Fruit fly (Drosophila melanogaster): ENCODE results near the gene mRpL35.

mRpL35 gene

dm6 chr3R:22023041-22023626 is at the start of gene mRpL35, which contains the start of gene Mitofilin:
mRpL35 (plus strand) TSS chr3R:22023527.
Mitofilin (minus strand) TSS chr3R:22023335.
- no peak for TF ChIP-seq CG17806 (tag; optimal IDR thresholded peaks at IDR 0.05)
- TF ChIP-seq CG9948 (tag; optimal IDR thresholded peaks at IDR 0.05) = no peak
- no peak for TF ChIP-seq rn (GFP tag; IDR thresholded peaks at IDR 0.05)
- TF ChIP-seq CG34367 (tag; optimal IDR thresholded peaks at IDR 0.05) = peak; percentile 8
- no peak for TF ChIP-seq CG13204 (GFP tag; optimal IDR thresholded peaks at IDR 0.05)
- no peak for TF ChIP-seq CG14655 (GFP tag; optimal IDR thresholded peaks at IDR 0.05)
- TF ChIP-seq CG8301 (tag; optimal IDR thresholded peaks at IDR 0.05) = no peak
- peak; percentile 20 for TF ChIP-seq CG15710 (tag; optimal IDR thresholded peaks at IDR 0.05)
- peak; percentile 32 for TF ChIP-seq CG8159 (tag; optimal IDR thresholded peaks at IDR 0.05)
- TF ChIP-seq D1 (tag; optimal IDR thresholded peaks at IDR 0.05) = no peak
- no peak for TF ChIP-seq EcR (GFP tag; optimal IDR thresholded peaks at IDR 0.05)
- no peak for TF ChIP-seq Pif1B (GFP tag; optimal IDR thresholded peaks at IDR 0.05)
- peak; percentile 26; the same call in 1 of the 3 replicates for TF ChIP-seq CG4496 (GFP tag; IDR thresholded peaks at IDR 0.05)
- no peak for TF ChIP-seq CG10348 (GFP tag; IDR thresholded peaks at IDR 0.05)
- TF ChIP-seq CG12605 (GFP tag; IDR thresholded peaks at IDR 0.05) = no peak
- TF ChIP-seq Snoo (tag; optimal IDR thresholded peaks at IDR 0.05) = no peak
- TF ChIP-seq CG32121 (GFP tag; IDR thresholded peaks at IDR 0.05) = no peak

dm6 chr3R:21976355-21976858 is 46.9 kb upstream of the mRpL35 start:
- TF ChIP-seq Pif1B (GFP tag; optimal IDR thresholded peaks at IDR 0.05) (no peak), CG8159 (tag; optimal IDR thresholded peaks at IDR 0.05) (no peak), fd96Ca (GFP tag; IDR thresholded peaks at IDR 0.05) (no peak), D1 (tag; optimal IDR thresholded peaks at IDR 0.05) (no peak), Ets98B (GFP tag; IDR thresholded peaks at IDR 0.05) (no peak), CG13204 (GFP tag; optimal IDR thresholded peaks at IDR 0.05) (peak; percentile 28), CG14655 (GFP tag; optimal IDR thresholded peaks at IDR 0.05) (no peak), CG34367 (tag; optimal IDR thresholded peaks at IDR 0.05) (no peak), EcR (GFP tag; optimal IDR thresholded peaks at IDR 0.05) (peak; percentile 96), CG12605 (GFP tag; IDR thresholded peaks at IDR 0.05) (no peak), gl (tag; optimal IDR thresholded peaks at IDR 0.05) (no peak)

dm6 chr3R:21976954-21977353 is 46.4 kb upstream of the mRpL35 start:
- no peak for TF ChIP-seq rn (GFP tag; IDR thresholded peaks at IDR 0.05)
- TF ChIP-seq CG14655 (GFP tag; optimal IDR thresholded peaks at IDR 0.05) = no peak
- TF ChIP-seq Pif1A (GFP tag; optimal IDR thresholded peaks at IDR 0.05) = no peak
- no peak for TF ChIP-seq CG8159 (tag; optimal IDR thresholded peaks at IDR 0.05)
- TF ChIP-seq D1 (tag; optimal IDR thresholded peaks at IDR 0.05) = no peak

- TF ChIP-seq Pif1B (GFP tag; optimal IDR thresholded peaks at IDR 0.05) = no peak
- no peak for TF ChIP-seq CG13204 (GFP tag; optimal IDR thresholded peaks at IDR 0.05)
- TF ChIP-seq CG10348 (GFP tag; IDR thresholded peaks at IDR 0.05) = no peak
- no peak for TF ChIP-seq rn (GFP tag; IDR thresholded peaks at IDR 0.05)
- no peak for TF ChIP-seq CG4496 (GFP tag; IDR thresholded peaks at IDR 0.05)
- TF ChIP-seq CG14655 (GFP tag; optimal IDR thresholded peaks at IDR 0.05) = no peak
- no peak for TF ChIP-seq EcR (GFP tag; optimal IDR thresholded peaks at IDR 0.05)
- no peak for TF ChIP-seq CG34367 (tag; optimal IDR thresholded peaks at IDR 0.05)
- TF ChIP-seq CG17806 (tag; optimal IDR thresholded peaks at IDR 0.05) = no peak
- TF ChIP-seq CG32121 (GFP tag; IDR thresholded peaks at IDR 0.05) = no peak
- TF ChIP-seq Snoo (tag; optimal IDR thresholded peaks at IDR 0.05) = no peak
- no peak for TF ChIP-seq CG8301 (tag; optimal IDR thresholded peaks at IDR 0.05)
- TF ChIP-seq fd96Ca (GFP tag; IDR thresholded peaks at IDR 0.05) = no peak
- TF ChIP-seq D1 (tag; optimal IDR thresholded peaks at IDR 0.05) = no peak
- TF ChIP-seq CG8159 (tag; optimal IDR thresholded peaks at IDR 0.05) = no peak
- TF ChIP-seq Ets98B (GFP tag; IDR thresholded peaks at IDR 0.05) = no peak
- no peak for TF ChIP-seq gl (tag; optimal IDR thresholded peaks at IDR 0.05)
- no peak for TF ChIP-seq CG9948 (tag; optimal IDR thresholded peaks at IDR 0.05)
- TF ChIP-seq CG12605 (GFP tag; IDR thresholded peaks at IDR 0.05) = no peak
- TF ChIP-seq CG15710 (tag; optimal IDR thresholded peaks at IDR 0.05) = no peak
Observed at dm6 chr3R:21977784-21978183, 45.5 kb upstream of the mRpL35 start.

dm6 chr3R:21979386-21979785 is 43.9 kb upstream of the mRpL35 start:
- TF ChIP-seq fd96Ca (GFP tag; IDR thresholded peaks at IDR 0.05) = no peak
- TF ChIP-seq Snoo (tag; optimal IDR thresholded peaks at IDR 0.05) = no peak
- no peak; the same call in 1 of the 2 replicates for TF ChIP-seq Ets98B (GFP tag; IDR thresholded peaks at IDR 0.05)
- TF ChIP-seq CG14655 (GFP tag; optimal IDR thresholded peaks at IDR 0.05) = peak; percentile 72
- TF ChIP-seq gl (tag; optimal IDR thresholded peaks at IDR 0.05) = no peak
- TF ChIP-seq CG10348 (GFP tag; IDR thresholded peaks at IDR 0.05) = no peak
- TF ChIP-seq CG13204 (GFP tag; optimal IDR thresholded peaks at IDR 0.05) = no peak
- TF ChIP-seq EcR (GFP tag; optimal IDR thresholded peaks at IDR 0.05) = no peak
- no peak for TF ChIP-seq CG12605 (GFP tag; IDR thresholded peaks at IDR 0.05)
- no peak for TF ChIP-seq CG17806 (tag; optimal IDR thresholded peaks at IDR 0.05)
- TF ChIP-seq D1 (tag; optimal IDR thresholded peaks at IDR 0.05) = no peak
- no peak for TF ChIP-seq rn (GFP tag; IDR thresholded peaks at IDR 0.05)
- TF ChIP-seq CG15710 (tag; optimal IDR thresholded peaks at IDR 0.05) = no peak
- no peak for TF ChIP-seq Pif1B (GFP tag; optimal IDR thresholded peaks at IDR 0.05)
- peak; percentile 21 for TF ChIP-seq CG9948 (tag; optimal IDR thresholded peaks at IDR 0.05)
- TF ChIP-seq Pif1A (GFP tag; optimal IDR thresholded peaks at IDR 0.05) = peak; percentile 4
- peak; percentile 71 for TF ChIP-seq CG8301 (tag; optimal IDR thresholded peaks at IDR 0.05)

- TF ChIP-seq rn (GFP tag; IDR thresholded peaks at IDR 0.05) (no peak), CG14655 (GFP tag; optimal IDR thresholded peaks at IDR 0.05) (peak; percentile 36), Ets98B (GFP tag; IDR thresholded peaks at IDR 0.05) (peak; percentile 58), CG4496 (GFP tag; IDR thresholded peaks at IDR 0.05) (no peak), CG10348 (GFP tag; IDR thresholded peaks at IDR 0.05) (no peak), CG32121 (GFP tag; IDR thresholded peaks at IDR 0.05) (no peak), CG8301 (tag; optimal IDR thresholded peaks at IDR 0.05) (no peak), CG8159 (tag; optimal IDR thresholded peaks at IDR 0.05) (no peak), Snoo (tag; optimal IDR thresholded peaks at IDR 0.05) (no peak), CG17806 (tag; optimal IDR thresholded peaks at IDR 0.05) (no peak), CG13204 (GFP tag; optimal IDR thresholded peaks at IDR 0.05) (no peak), CG12605 (GFP tag; IDR thresholded peaks at IDR 0.05) (peak; percentile 51; the same call in 1 of the 2 replicates), D1 (tag; optimal IDR thresholded peaks at IDR 0.05) (no peak), CG15710 (tag; optimal IDR thresholded peaks at IDR 0.05) (no peak), CG34367 (tag; optimal IDR thresholded peaks at IDR 0.05) (no peak), Pif1A (GFP tag; optimal IDR thresholded peaks at IDR 0.05) (peak; percentile 5), EcR (GFP tag; optimal IDR thresholded peaks at IDR 0.05) (no peak), CG9948 (tag; optimal IDR thresholded peaks at IDR 0.05) (no peak), gl (tag; optimal IDR thresholded peaks at IDR 0.05) (no peak), Pif1B (GFP tag; optimal IDR thresholded peaks at IDR 0.05) (peak; percentile 11), fd96Ca (GFP tag; IDR thresholded peaks at IDR 0.05) (no peak)
Observed at dm6 chr3R:21987546-21987945, 35.8 kb upstream of the mRpL35 start.

Data from whole organism, pupa.